Worm (Caenorhabditis elegans) whole organism, early embryonic: ENCODE results near the gene ZK892.5.

ENCODE experiments used
- B0310.2 ChIP-seq: sonication (generic microtip); optimal IDR thresholded peaks from 2 replicates; lab custom pipeline; 2016; ENCODE audit warnings: mild to moderate bottlenecking, missing genetic modification characterization, missing compliant biosample characterization
- F13C5.2 ChIP-seq: sonication (generic microtip); optimal IDR thresholded peaks from 2 replicates; lab custom pipeline; 2017; ENCODE audit warnings: mild to moderate bottlenecking, missing genetic modification characterization, inconsistent platforms, missing compliant biosample characterization
- ama-1 ChIP-seq: fragments of 150-350 bp; optimal IDR thresholded peaks from 2 replicates; lab custom pipeline; 2014
- ceh-13 ChIP-seq: fragments of 200-800 bp; sonication (Bioruptor generic); optimal IDR thresholded peaks from 2 replicates; lab custom pipeline; 2018; ENCODE audit warnings: mild to moderate bottlenecking, missing genetic modification characterization, missing compliant biosample characterization
- ceh-36 ChIP-seq: sonication (generic microtip); optimal IDR thresholded peaks from 2 replicates; lab custom pipeline; 2016; ENCODE audit warnings: missing genetic modification characterization, inconsistent platforms, missing compliant biosample characterization
- ets-7 ChIP-seq: sonication (generic microtip); optimal IDR thresholded peaks from 2 replicates; lab custom pipeline; 2016; ENCODE audit warnings: missing genotype, missing genetic modification characterization, missing compliant biosample characterization
- flt-1 ChIP-seq: fragments of 200-800 bp; sonication (Bioruptor generic); IDR thresholded peaks from 2 replicates; pipeline ENCODE4 v1.3.6; 2022; ENCODE audit warnings: missing genetic modification characterization, missing compliant biosample characterization
- hmg-4 ChIP-seq: fragments of 200-800 bp; sonication (Bioruptor generic); optimal IDR thresholded peaks from 2 replicates; lab custom pipeline; 2018; ENCODE audit warnings: mild to moderate bottlenecking, missing genetic modification characterization, missing compliant biosample characterization
- pes-1 ChIP-seq: fragments of 200-800 bp; sonication (Bioruptor generic); IDR thresholded peaks from 2 replicates; pipeline ENCODE4 v1.3.6; 2022; ENCODE audit warnings: missing genetic modification reagents, missing genetic modification characterization, missing compliant biosample characterization
- tbx-11 ChIP-seq: fragments of 200-800 bp; sonication (Bioruptor generic); IDR thresholded peaks from 2 replicates; pipeline ENCODE4 v1.3.6; 2022; ENCODE audit warnings: missing genetic modification characterization, missing compliant biosample characterization

DNA sequence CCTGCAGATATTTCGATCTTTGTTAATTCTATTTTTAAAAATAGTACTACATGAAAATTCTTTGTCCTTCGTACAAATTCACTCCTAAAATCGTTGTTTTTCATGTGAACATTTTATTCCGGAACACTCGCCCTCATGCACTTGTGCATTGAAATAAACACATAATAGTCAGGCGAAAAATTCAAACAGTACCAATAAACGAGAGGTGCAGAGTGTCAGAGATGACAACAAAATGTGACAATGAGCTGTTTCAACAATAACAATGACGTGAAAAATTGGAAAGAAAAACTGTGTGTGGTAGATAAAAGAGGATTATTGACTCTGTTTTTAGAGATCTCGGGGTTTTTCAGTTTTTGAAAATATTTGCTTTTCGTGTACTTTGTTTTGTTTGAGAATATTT is 20.2 kb downstream of the ZK892.5 start, which contains the start of gene F52H3.6:
- TF ChIP-seq ceh-13 (GFP tag; lab: Kevin White, UChicago) (no peak), ama-1 (lab: Kevin White, UChicago) (no peak), tbx-11 (GFP tag; lab: Robert Waterston, UW) (no peak), flt-1 (no peak), ets-7 (tag; lab: Kevin White, UChicago) (no peak), pes-1 (GFP tag; lab: Robert Waterston, UW) (no peak), F13C5.2 (tag; lab: Kevin White, UChicago) (no peak), ceh-36 (tag; lab: Kevin White, UChicago) (no peak), B0310.2 (tag; lab: Kevin White, UChicago) (no peak), hmg-4 (GFP tag; lab: Kevin White, UChicago) (no peak)
